Worm (Caenorhabditis elegans): Measurements from ENCODE around the gene clec-177.

ce11 chrIV:5002448-5002847, 16.1 kb downstream of the clec-177 start, which contains the start of gene pes-1:
- TF ChIP-seq med-1 (GFP tag; optimal IDR thresholded peaks at IDR 0.05; ENCODE audit: insufficient read depth) (no peak), flt-1 (GFP tag; IDR thresholded peaks at IDR 0.05) (no peak), ref-1 (GFP tag; conservative IDR thresholded peaks at IDR 0.05) (no peak), tab-1 (GFP tag; IDR thresholded peaks at IDR 0.05) (no peak), ztf-23 (GFP tag; IDR thresholded peaks at IDR 0.05) (no peak), T22C8.4 (GFP tag; IDR thresholded peaks at IDR 0.05) (no peak), cog-1 (tag; optimal IDR thresholded peaks at IDR 0.05) (no peak), ztf-29 (GFP tag; IDR thresholded peaks at IDR 0.05) (no peak), klf-2 (GFP tag; conservative IDR thresholded peaks at IDR 0.05) (no peak)

Data from whole organism, midembryonic.